Fruit fly (Drosophila melanogaster) whole organism, embryonic: Measurements from ENCODE around the gene a10.
A peak's percentile ranks its signal among the peaks of the same experiment; 100 is the strongest.

ENCODE experiments used
- Bgb ChIP-seq: fragments of 200-800 bp; sonication (Bioruptor generic); IDR thresholded peaks from 2 replicates; pipeline ENCODE4 v1.3.6; 2022; ENCODE audit warnings: missing biosample characterization, missing genetic modification characterization; ENCODE audit not compliant: partially characterized antibody
- CG1024 ChIP-seq: fragments of 200-800 bp; sonication (Bioruptor generic); IDR thresholded peaks from 2 replicates; pipeline ENCODE4 v1.3.6; 2022; ENCODE audit warnings: missing biosample characterization, missing genetic modification characterization
- CG10462 ChIP-seq: fragments of 200-800 bp; sonication (Bioruptor generic); optimal IDR thresholded peaks from 2 replicates; lab custom pipeline; 2016; ENCODE audit warnings: missing biosample characterization, missing genetic modification characterization
- CG10959 ChIP-seq: fragments of 200-800 bp; sonication (Bioruptor generic); IDR thresholded peaks from 2 replicates; pipeline ENCODE4 v1.3.6; 2022; ENCODE audit warnings: missing biosample characterization, missing genetic modification characterization
- CG11398 ChIP-seq: fragments of 200-800 bp; sonication (Bioruptor generic); optimal IDR thresholded peaks from 2 replicates; lab custom pipeline; 2016; ENCODE audit warnings: missing biosample characterization, missing genetic modification characterization
- CG11456 ChIP-seq: fragments of 200-800 bp; sonication (Bioruptor generic); IDR thresholded peaks from 3 replicates; pipeline ENCODE4 v1.3.6; 2022; ENCODE audit warnings: missing biosample characterization, missing genetic modification characterization
- CG12219 ChIP-seq: fragments of 200-800 bp; sonication (Bioruptor generic); optimal IDR thresholded peaks from 3 replicates; lab custom pipeline; 2018; ENCODE audit warnings: missing biosample characterization, mild to moderate bottlenecking, missing genetic modification characterization
- CG14050 ChIP-seq: fragments of 200-800 bp; sonication (Bioruptor generic); IDR thresholded peaks from 3 replicates; pipeline ENCODE4 v1.3.6; 2022; ENCODE audit warnings: missing biosample characterization, missing genetic modification characterization
- CG15269 ChIP-seq: fragments of 200-800 bp; sonication (Bioruptor generic); optimal IDR thresholded peaks from 2 replicates; lab custom pipeline; 2018; ENCODE audit warnings: missing biosample characterization, mild to moderate bottlenecking, missing genetic modification characterization, moderate library complexity
- CG16813 ChIP-seq: fragments of 200-800 bp; sonication (Bioruptor generic); IDR thresholded peaks from 3 replicates; pipeline ENCODE4 v1.3.6; 2022; ENCODE audit warnings: missing biosample characterization, missing genetic modification characterization; ENCODE audit not compliant: partially characterized antibody
- CG16815 ChIP-seq: fragments of 200-800 bp; sonication (Bioruptor generic); optimal IDR thresholded peaks from 3 replicates; lab custom pipeline; 2017; ENCODE audit warnings: missing biosample characterization, mild to moderate bottlenecking, missing genetic modification characterization
- CG17612 ChIP-seq: fragments of 200-800 bp; sonication (Bioruptor generic); IDR thresholded peaks from 2 replicates; pipeline ENCODE4 v1.3.6; 2022; ENCODE audit warnings: missing biosample characterization, missing genetic modification characterization
- CG18011 ChIP-seq: fragments of 200-800 bp; sonication (Bioruptor generic); optimal IDR thresholded peaks from 2 replicates; lab custom pipeline; 2017; ENCODE audit warnings: missing biosample characterization, missing genetic modification characterization, mild to moderate bottlenecking, moderate library complexity, missing genotype
- CG30020 ChIP-seq: fragments of 200-800 bp; optimal IDR thresholded peaks from 2 replicates; lab custom pipeline; 2019; ENCODE audit warnings: missing biosample characterization, mild to moderate bottlenecking, missing genetic modification characterization, moderate library complexity
- CG32767 ChIP-seq: fragments of 200-800 bp; sonication (Bioruptor generic); IDR thresholded peaks from 2 replicates; pipeline ENCODE4 v1.3.6; 2022; ENCODE audit warnings: missing biosample characterization, missing genetic modification characterization
- CG3838 ChIP-seq: fragments of 200-800 bp; sonication (Bioruptor generic); optimal IDR thresholded peaks from 3 replicates; lab custom pipeline; 2016; ENCODE audit warnings: missing biosample characterization, missing genetic modification characterization
- CG4617 ChIP-seq: fragments of 200-800 bp; sonication (Bioruptor generic); optimal IDR thresholded peaks from 3 replicates; lab custom pipeline; 2016; ENCODE audit warnings: missing biosample characterization, missing genetic modification characterization, borderline replicate concordance
- CG5180 ChIP-seq: fragments of 200-800 bp; sonication (Bioruptor generic); optimal IDR thresholded peaks from 3 replicates; lab custom pipeline; 2017; ENCODE audit warnings: missing biosample characterization, missing genetic modification characterization, mild to moderate bottlenecking, moderate library complexity, missing genetic modification reagents
- CG5953 ChIP-seq: fragments of 200-800 bp; sonication (Bioruptor generic); IDR thresholded peaks from 2 replicates; pipeline ENCODE4 v1.3.6; 2022; ENCODE audit warnings: missing biosample characterization, missing genetic modification characterization
- CG6175 ChIP-seq: fragments of 200-800 bp; sonication (Bioruptor generic); IDR thresholded peaks from 3 replicates; pipeline ENCODE4 v1.3.6; 2022; ENCODE audit warnings: missing biosample characterization, missing genetic modification characterization
- CG8290 ChIP-seq, 3 experiments: fragments of 200-800 bp; sonication (Bioruptor generic); optimal IDR thresholded peaks; 2 replicates each; lab custom pipeline; 2016 to 2019; ENCODE audit warnings: missing biosample characterization in 3 of 3, missing genetic modification characterization in 3 of 3, mild to moderate bottlenecking in 2 of 3, moderate library complexity in 1 of 3
- Dad ChIP-seq: fragments of 200-800 bp; sonication (Bioruptor generic); optimal IDR thresholded peaks from 3 replicates; lab custom pipeline; 2016; ENCODE audit warnings: missing biosample characterization, missing genetic modification characterization
- Dfd ChIP-seq, 2 experiments: fragments of >200 bp; optimal IDR thresholded peaks; 2 replicates each; lab custom pipeline; 2017; ENCODE audit warnings: missing biosample characterization in 2 of 2, missing genetic modification characterization in 2 of 2
- Doc2 ChIP-seq: fragments of 200-800 bp; sonication (Bioruptor generic); IDR thresholded peaks from 2 replicates; pipeline ENCODE4 v1.3.6; 2022; ENCODE audit warnings: missing biosample characterization, missing genetic modification characterization
- Fer2 ChIP-seq: fragments of 200-800 bp; sonication (Bioruptor generic); optimal IDR thresholded peaks from 2 replicates; lab custom pipeline; 2018; ENCODE audit warnings: missing biosample characterization, mild to moderate bottlenecking, missing genetic modification characterization, moderate library complexity
- HLHmδ ChIP-seq: fragments of 200-800 bp; sonication (Bioruptor generic); optimal IDR thresholded peaks from 2 replicates; lab custom pipeline; 2018; ENCODE audit warnings: missing biosample characterization, mild to moderate bottlenecking, missing genetic modification characterization, moderate library complexity
- HmgD ChIP-seq: fragments of 200-800 bp; sonication (Bioruptor generic); optimal IDR thresholded peaks from 3 replicates; lab custom pipeline; 2016; ENCODE audit warnings: missing biosample characterization, missing genetic modification characterization
- Hr51 ChIP-seq, 2 experiments: fragments of 200-800 bp; sonication (Bioruptor generic); optimal IDR thresholded peaks; 2 replicates in 1 of 2; 3 replicates in 1 of 2; lab custom pipeline; 2016 to 2018; ENCODE audit warnings: missing biosample characterization in 2 of 2, missing genetic modification characterization in 2 of 2, mild to moderate bottlenecking in 1 of 2, moderate library complexity in 1 of 2
- Lim3 ChIP-seq: fragments of 200-800 bp; sonication (Bioruptor generic); IDR thresholded peaks from 2 replicates; pipeline ENCODE4 v1.3.6; 2022; ENCODE audit warnings: missing biosample characterization, missing genetic modification characterization
- Oaz ChIP-seq: fragments of 200-800 bp; sonication (Bioruptor generic); IDR thresholded peaks from 2 replicates; pipeline ENCODE4 v1.3.6; 2022; ENCODE audit warnings: missing biosample characterization, missing genetic modification characterization
- Ptx1 ChIP-seq: fragments of 200-800 bp; sonication (Bioruptor generic); IDR thresholded peaks from 2 replicates; pipeline ENCODE4 v1.3.6; 2022; ENCODE audit warnings: missing biosample characterization, missing genetic modification characterization
- Ssrp ChIP-seq: fragments of 200-800 bp; sonication (Bioruptor generic); optimal IDR thresholded peaks from 2 replicates; lab custom pipeline; 2018; ENCODE audit warnings: missing biosample characterization, mild to moderate bottlenecking, missing genetic modification characterization, moderate library complexity
- Vsx1 ChIP-seq: fragments of 200-800 bp; sonication (Bioruptor generic); optimal IDR thresholded peaks from 2 replicates; lab custom pipeline; 2017; ENCODE audit warnings: missing biosample characterization, mild to moderate bottlenecking, missing genetic modification characterization, missing genetic modification reagents
- ase ChIP-seq: fragments of 200-800 bp; sonication (Bioruptor generic); IDR thresholded peaks from 3 replicates; pipeline ENCODE4 v1.3.6; 2022; ENCODE audit warnings: missing biosample characterization, missing genetic modification characterization
- ash1 ChIP-seq: fragments of 200-800 bp; sonication (Bioruptor generic); optimal IDR thresholded peaks from 2 replicates; lab custom pipeline; 2018; ENCODE audit warnings: missing biosample characterization, mild to moderate bottlenecking, missing genetic modification characterization
- cad ChIP-seq: fragments of >200 bp; optimal IDR thresholded peaks from 2 replicates; lab custom pipeline; 2017; ENCODE audit warnings: missing biosample characterization, missing genetic modification characterization
- chif ChIP-seq, 2 experiments: fragments of 200-800 bp; sonication (Bioruptor generic); optimal IDR thresholded peaks; 3 replicates each; lab custom pipeline; 2016; ENCODE audit warnings: missing biosample characterization in 2 of 2, missing genetic modification characterization in 2 of 2
- chn ChIP-seq: fragments of 200-800 bp; sonication (Bioruptor generic); optimal IDR thresholded peaks from 2 replicates; lab custom pipeline; 2016; ENCODE audit warnings: missing biosample characterization, missing genetic modification characterization
- crol ChIP-seq: fragments of 200-800 bp; sonication (Bioruptor generic); IDR thresholded peaks from 2 replicates; pipeline ENCODE4 v1.3.6; 2022; ENCODE audit warnings: missing biosample characterization, missing genetic modification characterization
- dan ChIP-seq: fragments of 200-800 bp; sonication (Bioruptor generic); IDR thresholded peaks from 2 replicates; pipeline ENCODE4 v1.3.6; 2022; ENCODE audit warnings: missing biosample characterization, missing genetic modification characterization
- dpn ChIP-seq, 2 experiments: fragments of 200-800 bp; sonication (Bioruptor generic); optimal IDR thresholded peaks; 3 replicates each; lab custom pipeline; 2016; ENCODE audit warnings: missing biosample characterization in 2 of 2, missing genetic modification characterization in 2 of 2
- gce ChIP-seq: fragments of 200-800 bp; sonication (Bioruptor generic); IDR thresholded peaks from 3 replicates; pipeline ENCODE4 v1.3.6; 2022; ENCODE audit warnings: missing biosample characterization, missing genetic modification characterization
- mam ChIP-seq: fragments of 200-800 bp; sonication (Bioruptor generic); optimal IDR thresholded peaks from 3 replicates; lab custom pipeline; 2016; ENCODE audit warnings: missing biosample characterization, missing genetic modification characterization
- pfk ChIP-seq: fragments of 200-800 bp; sonication (Bioruptor generic); optimal IDR thresholded peaks from 2 replicates; lab custom pipeline; 2018; ENCODE audit warnings: missing biosample characterization, mild to moderate bottlenecking, missing genetic modification characterization, moderate library complexity
- phol ChIP-seq: fragments of 200-800 bp; sonication (Bioruptor generic); optimal IDR thresholded peaks from 3 replicates; lab custom pipeline; 2018; ENCODE audit warnings: missing biosample characterization, mild to moderate bottlenecking, missing genetic modification characterization, moderate library complexity
- run ChIP-seq: fragments of 200-800 bp; sonication (Bioruptor generic); optimal IDR thresholded peaks from 3 replicates; lab custom pipeline; 2018; ENCODE audit warnings: missing biosample characterization, mild to moderate bottlenecking, missing genetic modification characterization
- so ChIP-seq: fragments of 200-800 bp; sonication (Bioruptor generic); IDR thresholded peaks from 3 replicates; pipeline ENCODE4 v1.3.6; 2022; ENCODE audit warnings: missing biosample characterization, missing genetic modification characterization
- tin ChIP-seq: fragments of 200-800 bp; sonication (Bioruptor generic); optimal IDR thresholded peaks from 3 replicates; lab custom pipeline; 2016; ENCODE audit warnings: missing biosample characterization, missing genetic modification characterization
- tx ChIP-seq: fragments of 200-800 bp; sonication (Bioruptor generic); optimal IDR thresholded peaks from 2 replicates; lab custom pipeline; 2016; ENCODE audit warnings: missing biosample characterization, missing genetic modification characterization
- unpg ChIP-seq: fragments of 200-800 bp; sonication (Bioruptor generic); optimal IDR thresholded peaks from 3 replicates; lab custom pipeline; 2018; ENCODE audit warnings: missing biosample characterization, mild to moderate bottlenecking, missing genetic modification characterization, moderate library complexity
- wor ChIP-seq: fragments of 200-800 bp; sonication (Bioruptor generic); IDR thresholded peaks from 2 replicates; pipeline ENCODE4 v1.3.6; 2022; ENCODE audit warnings: missing biosample characterization, missing genetic modification characterization
- zfh1 ChIP-seq: fragments of 200-800 bp; sonication (Bioruptor generic); IDR thresholded peaks from 3 replicates; pipeline ENCODE4 v1.3.6; 2022; ENCODE audit warnings: missing biosample characterization, missing genetic modification characterization

The a10 gene

DNA sequence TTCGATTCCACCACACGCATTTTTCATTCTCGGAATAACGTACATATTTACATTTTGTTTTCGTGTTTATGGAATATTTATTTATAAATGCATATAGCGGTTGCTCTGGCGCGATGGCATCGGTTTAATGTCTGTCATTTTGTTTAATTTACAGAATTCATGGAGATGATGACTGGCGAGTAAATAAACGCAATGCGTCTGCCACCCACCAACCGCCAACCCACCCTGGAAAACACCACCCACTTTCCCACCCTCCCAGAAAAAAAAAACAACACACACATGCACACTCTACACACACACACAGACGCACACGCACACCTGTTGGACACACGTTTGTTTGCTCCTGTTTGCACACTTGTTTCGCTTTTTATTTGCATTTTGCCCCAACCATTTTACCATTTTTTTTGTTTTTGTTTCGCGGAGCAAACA is 24.3 kb upstream of the a10 start:
- TF ChIP-seq run (tag; lab: Kevin White, UChicago) (no peak), zfh1 (GFP tag; lab: Robert Waterston, UW) (peak; percentile 53; the same call in 1 of the 3 replicates), Lim3 (GFP tag; lab: Robert Waterston, UW) (no peak), tin (GFP tag; lab: Kevin White, UChicago) (no peak), tx (GFP tag; lab: Kevin White, UChicago) (no peak), CG16813 (no peak), phol (no peak), dan (no peak), gce (GFP tag; lab: Robert Waterston, UW) (peak; percentile 48; the same call in 1 of the 3 replicates), Hr51 (GFP tag; optimal IDR thresholded peaks at IDR 0.05; lab: Kevin White, UChicago) (no peak), so (GFP tag; lab: Robert Waterston, UW) (no peak), CG8290 (GFP tag; optimal IDR thresholded peaks at IDR 0.05; lab: Kevin White, UChicago) (no peak), CG8290 (tag; optimal IDR thresholded peaks at IDR 0.05; lab: Kevin White, UChicago) (no peak), CG6175 (GFP tag; lab: Robert Waterston, UW) (no peak), CG10462 (no peak), CG11456 (GFP tag; lab: Robert Waterston, UW) (no peak), Ssrp (tag; lab: Kevin White, UChicago) (no peak), wor (no peak), dpn (GFP tag; optimal IDR thresholded peaks at IDR 0.05; lab: Kevin White, UChicago) (no peak), ase (GFP tag; lab: Robert Waterston, UW) (no peak), CG3838 (no peak), crol (GFP tag; lab: Robert Waterston, UW) (peak; percentile 23; the same call in 1 of the 2 replicates), Dad (no peak), CG14050 (GFP tag; lab: Robert Waterston, UW) (no peak), mam (GFP tag; lab: Kevin White, UChicago) (no peak), cad (GFP tag; lab: Kevin White, UChicago) (no peak), ash1 (GFP tag; lab: Kevin White, UChicago) (no peak), CG30020 (no peak), CG15269 (no peak), chn (GFP tag; lab: Kevin White, UChicago) (no peak), CG10959 (GFP tag; lab: Robert Waterston, UW) (no peak), HmgD (GFP tag; lab: Kevin White, UChicago) (no peak), CG17612 (GFP tag; lab: Robert Waterston, UW) (no peak), CG4617 (GFP tag; lab: Kevin White, UChicago) (no peak), CG32767 (GFP tag; lab: Robert Waterston, UW) (no peak), Doc2 (GFP tag; lab: Robert Waterston, UW) (no peak), Fer2 (tag; lab: Kevin White, UChicago) (no peak), Bgb (0 out of 2 replicates have a peak, but pooled peaks have one; percentile 33), unpg (GFP tag; lab: Kevin White, UChicago) (peak; percentile 25), CG18011 (GFP tag; lab: Kevin White, UChicago) (no peak), CG5180 (GFP tag; lab: Kevin White, UChicago) (peak; percentile 41), HLHmδ (GFP tag; lab: Kevin White, UChicago) (no peak), CG1024 (GFP tag; lab: Robert Waterston, UW) (no peak), Vsx1 (GFP tag; lab: Kevin White, UChicago) (peak; percentile 39), CG11398 (GFP tag; lab: Kevin White, UChicago) (no peak), CG16815 (GFP tag; lab: Kevin White, UChicago) (no peak), pfk (GFP tag; lab: Kevin White, UChicago) (no peak), CG5953 (GFP tag; lab: Robert Waterston, UW) (no peak), Dfd (GFP tag; optimal IDR thresholded peaks at IDR 0.05; lab: Kevin White, UChicago) (no peak), chif (GFP tag; optimal IDR thresholded peaks at IDR 0.05; lab: Kevin White, UChicago) (no peak), Ptx1 (GFP tag; lab: Robert Waterston, UW) (no peak), Oaz (no peak), CG12219 (GFP tag; lab: Kevin White, UChicago) (no peak)
